Fruit fly (Drosophila melanogaster) whole organism, embryonic: ENCODE data around the gene papi.

ENCODE experiments used
- Ada2b ChIP-seq: fragments of 200-800 bp; sonication (Bioruptor generic); IDR thresholded peaks from 2 replicates; pipeline ENCODE4 v1.3.6; 2022; ENCODE audit warnings: missing biosample characterization, missing genetic modification characterization
- CG1024 ChIP-seq: fragments of 200-800 bp; sonication (Bioruptor generic); IDR thresholded peaks from 2 replicates; pipeline ENCODE4 v1.3.6; 2022; ENCODE audit warnings: missing biosample characterization, missing genetic modification characterization
- CG10274 ChIP-seq: fragments of 200-800 bp; sonication (Bioruptor generic); optimal IDR thresholded peaks from 3 replicates; lab custom pipeline; 2017; ENCODE audit warnings: missing biosample characterization, mild to moderate bottlenecking, missing genetic modification characterization
- CG10321 ChIP-seq: fragments of 200-800 bp; sonication (Bioruptor generic); IDR thresholded peaks from 2 replicates; pipeline ENCODE4 v1.3.6; 2022; ENCODE audit warnings: missing biosample characterization, missing genetic modification characterization
- CG11696 ChIP-seq: fragments of 200-800 bp; sonication (Bioruptor generic); IDR thresholded peaks from 2 replicates; pipeline ENCODE4 v1.3.6; 2022; ENCODE audit warnings: missing biosample characterization, missing genetic modification characterization
- CG1233 ChIP-seq: fragments of 200-800 bp; sonication (Bioruptor generic); optimal IDR thresholded peaks from 4 replicates; lab custom pipeline; 2018; ENCODE audit warnings: missing biosample characterization, mild to moderate bottlenecking, missing genetic modification characterization
- CG13894 ChIP-seq: fragments of 200-800 bp; sonication (Bioruptor generic); optimal IDR thresholded peaks from 3 replicates; lab custom pipeline; 2018; ENCODE audit warnings: missing biosample characterization, mild to moderate bottlenecking, missing genetic modification characterization, moderate library complexity
- CG15479 ChIP-seq: fragments of 200-800 bp; sonication (Bioruptor generic); optimal IDR thresholded peaks from 3 replicates; lab custom pipeline; 2019; ENCODE audit warnings: missing biosample characterization, mild to moderate bottlenecking, missing genetic modification characterization, moderate library complexity
- CG15601 ChIP-seq: fragments of 200-800 bp; sonication (Bioruptor generic); optimal IDR thresholded peaks from 3 replicates; lab custom pipeline; 2019; ENCODE audit warnings: missing biosample characterization, mild to moderate bottlenecking, missing genetic modification characterization, moderate library complexity
- CG17186 ChIP-seq: fragments of 200-800 bp; sonication (Bioruptor generic); optimal IDR thresholded peaks from 3 replicates; lab custom pipeline; 2017; ENCODE audit warnings: missing biosample characterization, missing genetic modification reagents, missing genetic modification characterization
- CG17359 ChIP-seq: fragments of 200-800 bp; sonication (Bioruptor generic); optimal IDR thresholded peaks from 3 replicates; lab custom pipeline; 2018; ENCODE audit warnings: missing biosample characterization, mild to moderate bottlenecking, missing genetic modification characterization, moderate library complexity
- CG17912 ChIP-seq: fragments of 200-800 bp; sonication (Bioruptor generic); optimal IDR thresholded peaks from 2 replicates; lab custom pipeline; 2018; ENCODE audit warnings: missing biosample characterization, mild to moderate bottlenecking, missing genetic modification characterization
- CG18476 ChIP-seq: fragments of 200-800 bp; sonication (Bioruptor generic); optimal IDR thresholded peaks from 2 replicates; lab custom pipeline; 2016; ENCODE audit warnings: missing biosample characterization, mild to moderate bottlenecking, missing genetic modification characterization
- CG32532 ChIP-seq: fragments of 200-800 bp; sonication (Bioruptor generic); IDR thresholded peaks from 2 replicates; pipeline ENCODE4 v1.3.6; 2022; ENCODE audit warnings: missing biosample characterization, missing genetic modification characterization
- CG3995 ChIP-seq: fragments of 200-800 bp; sonication (Bioruptor generic); optimal IDR thresholded peaks from 3 replicates; lab custom pipeline; 2016; ENCODE audit warnings: missing biosample characterization, missing genetic modification characterization
- CG6175 ChIP-seq: fragments of 200-800 bp; sonication (Bioruptor generic); IDR thresholded peaks from 3 replicates; pipeline ENCODE4 v1.3.6; 2022; ENCODE audit warnings: missing biosample characterization, missing genetic modification characterization
- CG6791 ChIP-seq: fragments of 200-800 bp; sonication (Bioruptor generic); IDR thresholded peaks from 3 replicates; pipeline ENCODE4 v1.3.6; 2022; ENCODE audit warnings: missing biosample characterization, missing genetic modification characterization; ENCODE audit not compliant: partially characterized antibody
- CG7556 ChIP-seq: fragments of 200-800 bp; sonication (Bioruptor generic); optimal IDR thresholded peaks from 2 replicates; lab custom pipeline; 2017; ENCODE audit warnings: missing biosample characterization, mild to moderate bottlenecking, missing genetic modification characterization
- CG9437 ChIP-seq: fragments of 200-800 bp; sonication (Bioruptor generic); optimal IDR thresholded peaks from 2 replicates; lab custom pipeline; 2018; ENCODE audit warnings: missing biosample characterization, mild to moderate bottlenecking, missing genetic modification characterization
- CG9609 ChIP-seq: fragments of 200-800 bp; sonication (Bioruptor generic); optimal IDR thresholded peaks from 3 replicates; lab custom pipeline; 2016; ENCODE audit warnings: missing biosample characterization, missing genetic modification characterization
- CG9817 ChIP-seq: fragments of 200-800 bp; sonication (Bioruptor generic); optimal IDR thresholded peaks from 2 replicates; lab custom pipeline; 2018; ENCODE audit warnings: missing biosample characterization, mild to moderate bottlenecking, missing genetic modification characterization, moderate library complexity
- CG9876 ChIP-seq: fragments of 200-800 bp; sonication (Bioruptor generic); optimal IDR thresholded peaks from 2 replicates; lab custom pipeline; 2016; ENCODE audit warnings: missing biosample characterization, missing genetic modification characterization
- CkIIα-i1 ChIP-seq: fragments of 200-800 bp; sonication (Bioruptor generic); IDR thresholded peaks from 2 replicates; pipeline ENCODE4 v1.3.6; 2022; ENCODE audit warnings: missing biosample characterization, missing genetic modification characterization
- D ChIP-seq, 2 experiments: fragments of 200-800 bp in 1 of 2; fragments of >200 bp in 1 of 2; sonication (Bioruptor generic) in 1 of 2; optimal IDR thresholded peaks; 2 replicates in 1 of 2; 3 replicates in 1 of 2; lab custom pipeline; 2017; ENCODE audit warnings: mild to moderate bottlenecking in 1 of 2, missing biosample characterization in 1 of 2, missing genetic modification characterization in 1 of 2, missing genetic modification reagents in 1 of 2
- Dfd ChIP-seq, 2 experiments: fragments of >200 bp; optimal IDR thresholded peaks; 2 replicates each; lab custom pipeline; 2017; ENCODE audit warnings: missing biosample characterization in 2 of 2, missing genetic modification characterization in 2 of 2
- HmgZ ChIP-seq: fragments of 200-800 bp; sonication (Bioruptor generic); optimal IDR thresholded peaks from 2 replicates; lab custom pipeline; 2018; ENCODE audit warnings: missing biosample characterization, mild to moderate bottlenecking, missing genetic modification characterization
- Lim3 ChIP-seq: fragments of 200-800 bp; sonication (Bioruptor generic); IDR thresholded peaks from 2 replicates; pipeline ENCODE4 v1.3.6; 2022; ENCODE audit warnings: missing biosample characterization, missing genetic modification characterization
- MBD-R2 ChIP-seq: fragments of 200-800 bp; sonication (Bioruptor generic); IDR thresholded peaks from 2 replicates; pipeline ENCODE4 v1.3.6; 2022; ENCODE audit warnings: missing biosample characterization, missing genetic modification characterization
- Mad ChIP-seq: fragments of 200-800 bp; sonication (Bioruptor generic); optimal IDR thresholded peaks from 2 replicates; lab custom pipeline; 2016; ENCODE audit warnings: missing biosample characterization, missing genetic modification characterization
- Nf-YB ChIP-seq: fragments of 200-800 bp; sonication (Bioruptor generic); optimal IDR thresholded peaks from 3 replicates; lab custom pipeline; 2019; ENCODE audit warnings: missing biosample characterization, mild to moderate bottlenecking, missing genetic modification characterization, moderate library complexity
- NfI ChIP-seq: fragments of 200-800 bp; sonication (Bioruptor generic); optimal IDR thresholded peaks from 3 replicates; lab custom pipeline; 2018; ENCODE audit warnings: missing biosample characterization, mild to moderate bottlenecking, missing genetic modification characterization, moderate library complexity
- Sin3A ChIP-seq: fragments of >200 bp; optimal IDR thresholded peaks from 2 replicates; lab custom pipeline; 2018
- Six4 ChIP-seq: fragments of 200-800 bp; sonication (Bioruptor generic); optimal IDR thresholded peaks from 2 replicates; lab custom pipeline; 2016; ENCODE audit warnings: missing biosample characterization, missing genetic modification characterization
- abd-A ChIP-seq: fragments of 200-800 bp; sonication (Bioruptor generic); optimal IDR thresholded peaks from 3 replicates; lab custom pipeline; 2019; ENCODE audit warnings: missing biosample characterization, mild to moderate bottlenecking, missing genetic modification characterization, moderate library complexity
- amos ChIP-seq: fragments of 200-800 bp; sonication (Bioruptor generic); IDR thresholded peaks from 2 replicates; pipeline ENCODE4 v1.3.6; 2022; ENCODE audit warnings: missing biosample characterization, missing genetic modification characterization; ENCODE audit not compliant: partially characterized antibody
- ara ChIP-seq: fragments of 200-800 bp; sonication (Bioruptor generic); IDR thresholded peaks from 2 replicates; pipeline ENCODE4 v1.3.6; 2022; ENCODE audit warnings: missing biosample characterization, missing genetic modification characterization
- br ChIP-seq: fragments of >200 bp; optimal IDR thresholded peaks from 2 replicates; lab custom pipeline; 2017
- btn ChIP-seq: fragments of 200-800 bp; sonication (Bioruptor generic); optimal IDR thresholded peaks from 2 replicates; lab custom pipeline; 2016; ENCODE audit warnings: missing biosample characterization, missing genetic modification characterization
- croc ChIP-seq: fragments of 200-800 bp; sonication (Bioruptor generic); conservative IDR thresholded peaks from 3 replicates; pipeline ENCODE4 v1.3.6; 2022; ENCODE audit warnings: missing biosample characterization, missing genetic modification characterization
- crol ChIP-seq: fragments of 200-800 bp; sonication (Bioruptor generic); IDR thresholded peaks from 2 replicates; pipeline ENCODE4 v1.3.6; 2022; ENCODE audit warnings: missing biosample characterization, missing genetic modification characterization
- eve ChIP-seq, 2 experiments: fragments of >200 bp; optimal IDR thresholded peaks; 2 replicates each; lab custom pipeline; 2017; ENCODE audit warnings: missing biosample characterization in 2 of 2, missing genetic modification characterization in 2 of 2
- gsb ChIP-seq: fragments of 200-800 bp; sonication (Bioruptor generic); IDR thresholded peaks from 2 replicates; pipeline ENCODE4 v1.3.6; 2022; ENCODE audit warnings: missing biosample characterization, missing genetic modification characterization
- gt ChIP-seq: fragments of 200-800 bp; sonication (Bioruptor generic); IDR thresholded peaks from 2 replicates; pipeline ENCODE4 v1.3.6; 2022; ENCODE audit warnings: missing biosample characterization, missing genetic modification characterization
- insv ChIP-seq, 2 experiments: fragments of 200-800 bp; sonication (Bioruptor generic); optimal IDR thresholded peaks; 3 replicates each; lab custom pipeline; 2016 to 2018; ENCODE audit warnings: missing biosample characterization in 2 of 2, missing genetic modification characterization in 2 of 2
- salm ChIP-seq: fragments of 200-800 bp; sonication (Bioruptor generic); optimal IDR thresholded peaks from 2 replicates; lab custom pipeline; 2018; ENCODE audit warnings: missing biosample characterization, mild to moderate bottlenecking, missing genetic modification characterization
- sens ChIP-seq: fragments of 200-800 bp; sonication (Bioruptor generic); peaks from one replicate; lab custom pipeline; 2016; ENCODE audit warnings: missing biosample characterization, missing genetic modification characterization
- sima ChIP-seq: fragments of 200-800 bp; sonication (Bioruptor generic); optimal IDR thresholded peaks from 2 replicates; lab custom pipeline; 2016; ENCODE audit warnings: missing biosample characterization, missing genetic modification characterization
- so ChIP-seq: fragments of 200-800 bp; sonication (Bioruptor generic); IDR thresholded peaks from 3 replicates; pipeline ENCODE4 v1.3.6; 2022; ENCODE audit warnings: missing biosample characterization, missing genetic modification characterization
- sqz ChIP-seq: fragments of 200-800 bp; sonication (Bioruptor generic); optimal IDR thresholded peaks from 3 replicates; lab custom pipeline; 2018; ENCODE audit warnings: missing biosample characterization, mild to moderate bottlenecking, missing genetic modification characterization
- sug ChIP-seq: fragments of 200-800 bp; optimal IDR thresholded peaks from 2 replicates; lab custom pipeline; 2019; ENCODE audit warnings: missing biosample characterization, mild to moderate bottlenecking, missing genetic modification characterization, moderate library complexity
- vnd ChIP-seq: fragments of 200-800 bp; sonication (Bioruptor generic); IDR thresholded peaks from 3 replicates; pipeline ENCODE4 v1.3.6; 2022; ENCODE audit warnings: missing biosample characterization, missing genetic modification characterization; ENCODE audit not compliant: partially characterized antibody

papi gene

DNA sequence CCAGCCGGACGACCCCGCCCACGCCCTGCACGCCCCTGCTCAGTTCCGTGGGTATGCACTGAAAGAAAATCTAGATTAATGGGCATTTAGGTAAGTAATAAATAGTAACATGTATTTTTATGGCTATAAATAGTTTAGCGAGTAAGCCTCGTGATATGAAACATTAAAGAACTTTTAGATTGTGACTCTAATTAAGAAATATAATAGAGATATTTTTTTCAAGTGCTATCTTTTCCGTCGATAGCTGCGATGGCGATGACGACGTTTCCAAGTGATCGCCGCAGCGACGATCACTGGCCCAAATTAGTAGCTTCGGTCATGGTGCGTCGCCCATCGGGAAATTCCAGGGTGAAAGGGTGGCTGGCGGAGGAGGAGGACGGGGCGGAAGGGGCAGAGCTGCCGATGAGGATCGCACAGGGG is 40.4 kb upstream of the papi start (continued):
- TF ChIP-seq Six4 (GFP tag; lab: Kevin White, UChicago) (peak; percentile 92), Lim3 (GFP tag; lab: Robert Waterston, UW) (peak; percentile 76), insv (GFP tag; optimal IDR thresholded peaks at IDR 0.05; lab: Kevin White, UChicago) (no peak), so (GFP tag; lab: Robert Waterston, UW) (peak; percentile 90), abd-A (tag; lab: Kevin White, UChicago) (no peak), sima (peak; percentile 23), salm (tag; lab: Kevin White, UChicago) (peak; percentile 91), CG11696 (GFP tag; lab: Robert Waterston, UW) (peak; percentile 85), sug (tag; lab: Kevin White, UChicago) (peak; percentile 3), CG9609 (peak; percentile 78), btn (GFP tag; lab: Kevin White, UChicago) (peak; percentile 75), CG18476 (GFP tag; lab: Kevin White, UChicago) (peak; percentile 85), CG9437 (GFP tag; lab: Kevin White, UChicago) (peak; percentile 74), CG10321 (GFP tag; lab: Robert Waterston, UW) (peak; percentile 42; the same call in 1 of the 2 replicates), Sin3A (lab: Kevin White, UChicago) (no peak), CG17186 (peak; percentile 74), CG15479 (GFP tag; lab: Kevin White, UChicago) (no peak), crol (peak; percentile 68), CG6791 (GFP tag; lab: Robert Waterston, UW) (no peak), sens (GFP tag; lab: Kevin White, UChicago) (peak; percentile 98), CG10274 (peak; percentile 61), croc (GFP tag; lab: Robert Waterston, UW) (peak; percentile 88), CG6175 (GFP tag; lab: Robert Waterston, UW) (peak; percentile 52; the same call in 1 of the 3 replicates), CG17359 (tag; lab: Kevin White, UChicago) (peak; percentile 96), CG1233 (GFP tag; lab: Kevin White, UChicago) (peak; percentile 85), CG32532 (GFP tag; lab: Robert Waterston, UW) (peak; percentile 89), gt (GFP tag; lab: Robert Waterston, UW) (peak; percentile 67), CG9817 (tag; lab: Kevin White, UChicago) (peak; percentile 81), D (optimal IDR thresholded peaks at IDR 0.05; lab: Kevin White, UChicago) (no peak), D (GFP tag; optimal IDR thresholded peaks at IDR 0.05; lab: Kevin White, UChicago) (peak; percentile 92), gsb (GFP tag; lab: Robert Waterston, UW) (peak; percentile 75), Nf-YB (GFP tag; lab: Kevin White, UChicago) (peak; percentile 79), CG9876 (peak; percentile 34), NfI (GFP tag; lab: Kevin White, UChicago) (peak; percentile 79), CG3995 (GFP tag; lab: Kevin White, UChicago) (no peak), CG1024 (GFP tag; lab: Robert Waterston, UW) (peak; percentile 82), br (lab: Kevin White, UChicago) (no peak), Dfd (GFP tag; optimal IDR thresholded peaks at IDR 0.05; lab: Kevin White, UChicago) (no peak), CG15601 (peak; percentile 94), Ada2b (GFP tag; lab: Robert Waterston, UW) (peak; percentile 91), ara (GFP tag; lab: Robert Waterston, UW) (peak; percentile 94), CG17912 (GFP tag; lab: Kevin White, UChicago) (no peak), CG7556 (peak; percentile 85), eve (GFP tag; optimal IDR thresholded peaks at IDR 0.05; lab: Kevin White, UChicago) (no peak), HmgZ (tag; lab: Kevin White, UChicago) (peak; percentile 84), vnd (GFP tag; lab: Robert Waterston, UW) (no peak), CG13894 (tag; lab: Kevin White, UChicago) (peak; percentile 24), CkIIα-i1 (GFP tag; lab: Robert Waterston, UW) (peak; percentile 62), sqz (peak; percentile 84), Mad (GFP tag; lab: Kevin White, UChicago) (peak; percentile 84), MBD-R2 (GFP tag; lab: Robert Waterston, UW) (peak; percentile 59; the same call in 1 of the 2 replicates), amos (GFP tag; lab: Robert Waterston, UW) (no peak)
